Worm (Caenorhabditis elegans): ENCODE data around the gene ser-1.

DNA sequence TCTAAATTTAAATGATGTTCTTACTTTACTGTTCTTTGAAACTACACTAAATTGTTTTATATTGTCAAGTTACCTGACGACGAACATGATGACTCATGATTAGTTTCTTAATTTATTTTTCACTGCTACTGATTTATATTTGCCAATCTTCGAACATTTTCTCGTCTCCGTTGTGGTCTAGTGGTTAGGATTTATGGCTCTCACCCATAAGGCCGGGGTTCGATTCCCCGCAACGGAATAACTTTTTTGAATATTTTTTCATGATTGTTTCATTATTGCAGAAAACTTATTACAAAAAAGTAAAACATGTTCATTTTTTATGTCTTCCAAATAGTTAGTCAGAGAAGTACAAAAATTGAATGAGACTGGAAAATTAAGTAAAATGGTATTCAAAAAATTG is 20.8 kb upstream of the ser-1 start:
- TF ChIP-seq lsl-1 (GFP tag; optimal IDR thresholded peaks at IDR 0.05): no peak
- TF ChIP-seq egrh-3 (GFP tag; IDR thresholded peaks at IDR 0.05): no peak
- TF ChIP-seq atf-7 (tag; optimal IDR thresholded peaks at IDR 0.05): no peak
- no peak for TF ChIP-seq dpl-1 (GFP tag; optimal IDR thresholded peaks at IDR 0.05)
- no peak for TF ChIP-seq ceh-79 (tag; optimal IDR thresholded peaks at IDR 0.05)

All from whole organism, young adult.